Fruit fly (Drosophila melanogaster) Kc167 (cell line): ENCODE measurements around the gene CG13024.

Experiments used
- Myc ChIP-seq: fragments of >200 bp; optimal IDR thresholded peaks from 2 replicates; lab custom pipeline; 2017; ENCODE audit warnings: missing external identifiers
- Sin3A ChIP-seq: fragments of >200 bp; optimal IDR thresholded peaks from 2 replicates; lab custom pipeline; 2018; ENCODE audit warnings: missing external identifiers
- h ChIP-seq: fragments of >200 bp; optimal IDR thresholded peaks from 3 replicates; lab custom pipeline; 2018; ENCODE audit warnings: missing external identifiers
- insv ChIP-seq: fragments of >200 bp; optimal IDR thresholded peaks from 3 replicates; lab custom pipeline; 2018; ENCODE audit warnings: missing external identifiers
- psq ChIP-seq: fragments of >200 bp; optimal IDR thresholded peaks from 2 replicates; lab custom pipeline; 2017; ENCODE audit warnings: missing external identifiers
- ttk ChIP-seq: sonication (Bioruptor generic); optimal IDR thresholded peaks from 2 replicates; lab custom pipeline; 2017; ENCODE audit warnings: missing external identifiers

The CG13024 gene

DNA sequence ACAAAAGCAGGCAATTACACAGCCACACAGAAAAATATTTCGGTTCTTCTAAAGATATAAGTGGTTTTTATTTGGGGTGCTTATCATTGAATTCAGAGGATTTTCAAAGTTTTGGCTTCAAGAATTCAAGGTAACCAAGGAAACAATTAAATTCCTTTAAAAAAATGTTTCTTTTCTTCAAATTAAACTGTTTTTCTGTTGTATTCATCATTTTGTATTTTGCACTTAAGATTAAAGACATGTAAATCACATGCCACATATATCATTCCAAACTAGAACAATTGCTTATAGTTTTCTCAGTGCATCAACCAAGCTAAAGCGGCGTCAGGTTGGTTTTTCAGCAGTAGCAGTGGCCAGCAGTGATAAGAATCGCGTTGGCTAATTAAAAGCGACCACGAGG lies 11.7 kb upstream of the CG13024 start:
- TF ChIP-seq psq (no peak), h (lab: Kevin White, UChicago) (no peak), Sin3A (lab: Kevin White, UChicago) (no peak), Myc (no peak), insv (lab: Kevin White, UChicago) (no peak), ttk (lab: Kevin White, UChicago) (no peak)

DNA sequence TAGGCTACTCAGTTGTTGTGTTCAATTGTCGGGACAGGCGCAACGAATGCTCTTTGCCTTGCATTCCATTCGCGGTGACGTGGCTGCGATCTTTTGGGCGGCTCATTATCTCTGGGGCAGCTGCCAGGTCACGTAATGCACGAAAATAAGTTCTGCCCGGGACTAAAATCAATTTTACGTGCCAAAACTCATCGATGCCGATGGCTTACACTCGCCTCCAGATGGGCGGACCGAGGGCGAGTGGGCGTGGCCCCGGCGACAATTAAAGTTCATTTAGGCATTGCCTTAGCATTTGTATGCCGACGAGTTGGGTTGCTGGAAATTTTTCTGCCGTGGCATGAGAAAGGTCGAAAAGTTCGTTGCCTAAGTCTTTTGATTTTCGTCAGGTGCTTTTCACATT lies 7.9 kb upstream of the CG13024 start:
- no peak for TF ChIP-seq Myc
- no peak for TF ChIP-seq insv (lab: Kevin White, UChicago)
- no peak for TF ChIP-seq h (lab: Kevin White, UChicago)
- no peak for TF ChIP-seq ttk (lab: Kevin White, UChicago)
- no peak for TF ChIP-seq Sin3A (lab: Kevin White, UChicago)
- no peak for TF ChIP-seq psq

DNA sequence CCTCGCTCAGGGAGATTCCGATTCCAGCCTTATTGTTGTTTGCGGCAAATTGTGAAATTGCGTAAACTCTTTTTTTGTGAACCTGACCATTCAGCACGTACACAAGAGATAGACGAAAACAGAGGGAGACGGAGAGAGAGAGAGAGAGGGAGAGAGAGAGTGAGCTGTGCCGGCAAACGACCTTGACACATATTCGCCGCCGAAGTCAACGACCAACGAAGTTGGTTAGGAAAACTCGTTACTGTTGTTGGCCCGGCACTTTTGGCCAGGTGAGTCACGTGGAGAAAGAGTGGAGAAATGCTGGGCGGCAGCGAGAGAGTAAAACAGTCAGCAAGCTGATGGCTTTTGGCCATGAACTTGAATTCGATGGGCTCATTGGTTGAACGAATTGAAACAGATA lies 1.1 kb upstream of the CG13024 start:
- no peak for TF ChIP-seq psq
- no peak for TF ChIP-seq Sin3A (lab: Kevin White, UChicago)
- no peak for TF ChIP-seq Myc
- TF ChIP-seq h (lab: Kevin White, UChicago) = no peak
- no peak for TF ChIP-seq insv (lab: Kevin White, UChicago)
- TF ChIP-seq ttk (lab: Kevin White, UChicago) = no peak

DNA sequence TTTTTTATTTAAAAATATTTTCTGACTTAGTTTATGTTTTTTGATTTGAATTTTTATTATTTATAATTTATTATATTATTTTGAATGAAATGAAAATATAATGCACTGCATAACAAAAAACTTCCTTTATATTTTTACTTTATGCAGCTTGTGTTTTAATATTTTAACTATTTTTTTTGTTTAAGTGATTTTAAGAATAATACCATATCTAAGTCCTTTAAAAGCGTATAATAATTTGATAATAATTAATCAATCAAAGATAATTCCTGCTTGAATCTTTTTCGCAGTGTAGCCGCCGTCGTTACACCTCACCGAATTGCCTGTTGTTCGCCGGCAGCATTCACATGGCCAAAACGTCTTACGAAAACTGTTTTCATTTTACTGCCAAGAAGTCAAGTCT lies 3.7 kb downstream of the CG13024 start:
- TF ChIP-seq psq (no peak), ttk (lab: Kevin White, UChicago) (no peak), h (lab: Kevin White, UChicago) (no peak), Sin3A (lab: Kevin White, UChicago) (no peak), insv (lab: Kevin White, UChicago) (no peak), Myc (no peak)

DNA sequence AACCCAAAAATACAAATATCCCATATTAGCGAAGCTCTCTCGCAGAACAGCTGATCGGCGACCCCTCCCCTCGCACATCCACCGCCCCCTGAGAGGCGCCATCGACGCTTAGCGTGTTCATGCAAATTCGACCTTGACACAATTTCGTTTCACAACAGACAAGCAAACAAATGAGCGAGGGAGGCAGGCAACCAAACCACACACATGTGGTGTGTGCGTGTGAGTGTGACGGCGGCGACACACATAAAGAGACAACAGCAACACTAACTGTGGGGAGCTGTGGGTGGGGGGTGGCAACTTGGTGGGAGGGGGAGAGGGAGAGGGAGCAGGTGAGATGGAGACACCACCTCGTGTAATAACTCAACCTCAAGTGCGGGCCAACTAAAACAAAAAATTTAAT lies 4.1 kb downstream of the CG13024 start:
- TF ChIP-seq psq (no peak), Sin3A (lab: Kevin White, UChicago) (no peak), h (lab: Kevin White, UChicago) (no peak)

DNA sequence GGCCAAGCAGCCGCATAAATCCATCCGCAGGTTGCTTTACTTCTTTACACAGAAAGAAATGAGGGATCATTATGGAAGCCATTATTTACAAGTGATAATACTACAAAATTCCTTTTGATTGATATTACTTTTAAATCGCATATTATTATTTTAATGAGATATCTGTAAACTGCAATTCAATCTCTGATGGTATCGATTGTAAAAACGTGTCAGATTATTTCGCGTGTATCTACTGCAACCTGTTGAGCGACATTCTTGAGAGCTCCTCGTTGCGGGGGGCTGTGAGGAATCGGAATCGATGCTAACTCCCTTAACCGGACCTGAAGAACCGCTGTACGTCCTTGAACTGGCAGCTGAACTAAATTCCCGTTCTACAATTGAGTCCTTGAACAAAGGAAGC lies 10.8 kb downstream of the CG13024 start:
- no peak for TF ChIP-seq Sin3A (lab: Kevin White, UChicago)
- TF ChIP-seq Myc = no peak
- no peak for TF ChIP-seq psq
- no peak for TF ChIP-seq insv (lab: Kevin White, UChicago)
- TF ChIP-seq ttk (lab: Kevin White, UChicago) = no peak
- TF ChIP-seq h (lab: Kevin White, UChicago) = no peak

DNA sequence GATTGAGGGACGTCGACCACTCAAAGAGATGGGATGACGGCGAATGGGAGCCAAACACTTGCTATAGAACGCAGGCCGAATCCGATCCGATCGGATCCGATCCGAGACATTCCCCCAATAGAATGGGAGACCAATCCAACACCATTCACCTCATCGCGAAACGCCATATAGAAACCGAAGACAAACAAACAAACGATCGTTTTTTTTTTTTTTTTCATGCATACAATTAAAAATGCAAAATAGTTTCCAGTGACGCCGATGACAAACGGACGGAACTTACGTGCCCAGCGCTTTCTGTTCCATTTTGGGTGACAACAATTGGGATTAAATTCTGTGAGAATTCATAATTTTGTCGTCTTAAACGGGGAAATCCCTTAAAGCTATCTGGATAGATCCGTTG lies 14.9 kb downstream of the CG13024 start:
- TF ChIP-seq ttk (lab: Kevin White, UChicago) (no peak), h (lab: Kevin White, UChicago) (no peak), psq (no peak), Sin3A (lab: Kevin White, UChicago) (no peak), Myc (no peak), insv (lab: Kevin White, UChicago) (no peak)

DNA sequence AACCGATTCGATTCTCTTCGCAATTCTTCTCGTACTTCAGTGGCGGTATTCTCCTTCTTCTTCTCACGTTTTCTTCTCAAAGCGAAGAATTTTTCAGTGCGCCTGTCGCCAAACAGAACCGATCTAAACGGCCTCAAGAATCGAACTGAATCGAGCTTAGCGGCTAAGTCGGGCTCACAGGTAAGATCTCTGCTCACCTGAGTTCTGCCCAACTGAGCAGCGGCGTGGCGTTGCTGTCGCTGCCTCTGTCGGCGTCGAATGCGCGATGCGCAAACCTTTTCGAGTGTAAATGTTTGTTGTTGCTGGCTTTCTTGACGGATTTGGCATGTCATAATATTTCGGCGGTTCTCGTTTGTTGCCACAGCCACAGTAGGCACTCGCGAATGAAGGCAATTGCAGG lies 17.0 kb downstream of the CG13024 start:
- TF ChIP-seq insv (lab: Kevin White, UChicago) = no peak
- TF ChIP-seq h (lab: Kevin White, UChicago) = no peak
- TF ChIP-seq Myc = no peak
- no peak for TF ChIP-seq ttk (lab: Kevin White, UChicago)
- TF ChIP-seq psq = no peak
- no peak for TF ChIP-seq Sin3A (lab: Kevin White, UChicago)

DNA sequence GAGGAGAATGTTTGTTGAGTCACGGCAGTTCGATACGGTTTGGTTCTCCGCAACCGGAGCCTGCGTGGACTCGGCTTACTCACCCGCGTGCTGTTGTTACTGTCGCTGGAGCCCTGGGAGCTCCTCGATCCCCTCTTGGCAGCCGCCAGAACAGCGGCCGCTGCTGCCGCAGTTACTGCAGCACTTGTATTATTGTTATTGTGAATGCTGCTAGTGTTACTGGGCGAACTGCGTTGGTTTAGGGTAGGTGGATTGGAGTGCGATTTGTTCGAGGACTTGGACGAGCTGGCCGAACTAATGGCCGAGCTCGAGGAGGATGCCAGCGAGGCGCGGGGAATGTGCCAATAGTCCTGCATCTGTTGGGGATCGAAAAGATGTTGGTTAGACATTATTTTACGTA lies 18.4 kb downstream of the CG13024 start:
- TF ChIP-seq h (lab: Kevin White, UChicago) = no peak
- TF ChIP-seq ttk (lab: Kevin White, UChicago) = no peak
- TF ChIP-seq insv (lab: Kevin White, UChicago) = no peak
- no peak for TF ChIP-seq Myc

DNA sequence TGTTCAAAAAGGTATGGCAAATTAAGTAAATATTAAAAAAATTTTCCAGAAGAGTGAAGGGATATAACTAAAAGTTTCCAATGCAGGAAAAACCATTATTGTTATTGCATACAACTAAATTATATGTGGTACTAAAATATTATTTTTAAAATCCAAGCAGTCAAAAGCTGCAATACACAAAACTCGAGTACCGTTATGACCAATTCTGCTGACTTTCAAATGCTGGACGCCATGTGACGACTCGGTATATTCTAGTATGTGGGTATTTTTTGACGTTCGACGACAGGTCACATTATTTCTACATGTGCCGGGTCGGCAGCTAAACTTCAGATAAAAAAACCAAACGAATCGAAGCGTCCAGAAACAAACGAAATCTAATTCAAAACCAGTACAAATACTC lies 20.7 kb downstream of the CG13024 start:
- TF ChIP-seq insv (lab: Kevin White, UChicago) = no peak
- no peak for TF ChIP-seq ttk (lab: Kevin White, UChicago)
- no peak for TF ChIP-seq h (lab: Kevin White, UChicago)
- no peak for TF ChIP-seq Myc
- TF ChIP-seq Sin3A (lab: Kevin White, UChicago) = no peak
- no peak for TF ChIP-seq psq

DNA sequence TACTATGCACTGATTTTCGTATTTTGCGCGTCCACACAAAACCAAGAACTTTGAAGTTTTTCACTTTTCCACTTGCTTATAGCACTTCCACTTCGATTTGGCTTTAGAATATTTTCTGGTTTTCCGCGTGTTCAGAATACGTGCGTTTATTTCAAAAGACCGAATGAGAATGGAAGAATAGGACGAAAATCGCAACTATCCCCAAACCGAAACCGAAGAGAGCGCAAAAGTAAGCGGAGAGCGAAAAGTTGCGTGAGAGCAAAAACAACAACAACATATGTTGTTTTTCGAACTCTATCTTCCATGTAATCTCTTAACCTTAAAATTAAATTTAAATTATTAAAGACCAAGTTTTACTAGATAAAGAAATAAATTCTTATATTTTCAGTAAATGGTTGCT lies 21.3 kb downstream of the CG13024 start, which contains the start of gene CG9674:
CG9674 (minus strand) TSS at position 174 of the 400 bp plus-strand sequence.
- no peak for TF ChIP-seq Myc
- no peak for TF ChIP-seq insv (lab: Kevin White, UChicago)

DNA sequence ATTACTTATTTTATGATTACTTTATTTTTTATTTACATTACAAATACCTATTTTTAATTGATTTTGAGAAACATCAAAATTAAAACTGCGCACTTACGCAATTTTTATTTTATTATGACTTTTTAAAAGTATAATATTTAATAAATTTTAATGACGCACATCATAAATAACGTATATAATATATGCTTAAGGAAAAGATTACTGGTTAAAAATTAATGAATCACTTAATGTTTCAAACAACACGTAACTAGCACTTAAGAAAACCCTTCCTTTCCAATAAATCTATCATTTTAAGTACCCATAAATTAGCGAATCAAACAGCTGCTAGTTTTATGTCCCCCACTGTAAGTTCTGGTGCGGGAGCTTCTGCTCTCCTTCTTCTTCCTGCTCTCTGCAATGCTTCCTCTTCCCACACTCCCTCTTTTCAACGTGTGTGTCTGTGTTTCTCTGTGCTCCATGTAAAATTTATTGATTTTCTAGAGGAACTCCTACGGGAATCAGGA lies 22.0 kb downstream of the CG13024 start:
- TF ChIP-seq psq (no peak), insv (lab: Kevin White, UChicago) (no peak), Sin3A (lab: Kevin White, UChicago) (no peak), Myc (no peak), h (lab: Kevin White, UChicago) (no peak), ttk (lab: Kevin White, UChicago) (no peak)
